Worm (Caenorhabditis elegans) whole organism, early embryonic: ENCODE results near the gene str-25.

Source experiments
- ama-1 ChIP-seq: fragments of 150-350 bp; optimal IDR thresholded peaks from 2 replicates; lab custom pipeline; 2014
- hmg-4 ChIP-seq: fragments of 200-800 bp; sonication (Bioruptor generic); optimal IDR thresholded peaks from 2 replicates; lab custom pipeline; 2018; ENCODE audit warnings: mild to moderate bottlenecking, missing genetic modification characterization, missing compliant biosample characterization

ce11 chrV:16145009-16145408 is 29.5 kb downstream of the str-25 start:
- TF ChIP-seq ama-1 (lab: Kevin White, UChicago) (no peak), hmg-4 (GFP tag; lab: Kevin White, UChicago) (no peak)
